Worm (Caenorhabditis elegans) whole organism, early embryonic: ENCODE results near the gene aak-1.

ENCODE experiments used
- B0310.2 ChIP-seq: sonication (generic microtip); optimal IDR thresholded peaks from 2 replicates; lab custom pipeline; 2016; ENCODE audit warnings: mild to moderate bottlenecking, missing genetic modification characterization, missing compliant biosample characterization
- aly-1 ChIP-seq: sonication (generic microtip); optimal IDR thresholded peaks from 2 replicates; lab custom pipeline; 2016; ENCODE audit warnings: missing genetic modification characterization, missing compliant biosample characterization
- ama-1 ChIP-seq: fragments of 150-350 bp; optimal IDR thresholded peaks from 2 replicates; lab custom pipeline; 2014
- hmbx-1 ChIP-seq: sonication (generic microtip); optimal IDR thresholded peaks from 2 replicates; lab custom pipeline; 2016; ENCODE audit warnings: mild to moderate bottlenecking, missing genetic modification characterization, missing compliant biosample characterization
- hnd-1 ChIP-seq: sonication (generic microtip); optimal IDR thresholded peaks from 2 replicates; lab custom pipeline; 2016; ENCODE audit warnings: missing genetic modification characterization, missing compliant biosample characterization
- tbx-11 ChIP-seq: fragments of 200-800 bp; sonication (Bioruptor generic); IDR thresholded peaks from 2 replicates; pipeline ENCODE4 v1.3.6; 2022; ENCODE audit warnings: missing genetic modification characterization, missing compliant biosample characterization
- tbx-37 ChIP-seq: fragments of 200-800 bp; sonication (Bioruptor generic); conservative IDR thresholded peaks from 2 replicates; pipeline ENCODE4 v1.3.6; 2022; ENCODE audit warnings: missing genetic modification reagents, missing genetic modification characterization, missing compliant biosample characterization

ce11 chrIII:8712968-8713367 is 47.9 kb downstream of the aak-1 start:
- TF ChIP-seq tbx-37: no peak
- no peak for TF ChIP-seq aly-1
- no peak for TF ChIP-seq hmbx-1 (tag; lab: Kevin White, UChicago)
- TF ChIP-seq B0310.2 (tag; lab: Kevin White, UChicago): no peak
- TF ChIP-seq ama-1 (lab: Kevin White, UChicago): no peak
- no peak for TF ChIP-seq hnd-1 (tag; lab: Kevin White, UChicago)
- no peak for TF ChIP-seq tbx-11
